Worm (Caenorhabditis elegans): Measurements from ENCODE around the gene Y40C5A.4.

Y40C5A.4 gene

ce11 chrIV:7310842-7311241, 54.1 kb downstream of the Y40C5A.4 start:
- TF ChIP-seq ztf-29 (GFP tag; IDR thresholded peaks at IDR 0.05), result no peak

ce11 chrIV:7310410-7310809, 54.5 kb downstream of the Y40C5A.4 start, which contains the start of gene grl-4:
grl-4 (minus strand) TSS chrIV:7310760.
- TF ChIP-seq ztf-23 (GFP tag; IDR thresholded peaks at IDR 0.05) (no peak), flt-1 (GFP tag; IDR thresholded peaks at IDR 0.05) (no peak), tab-1 (GFP tag; IDR thresholded peaks at IDR 0.05) (no peak), cog-1 (tag; optimal IDR thresholded peaks at IDR 0.05) (no peak), klf-2 (GFP tag; conservative IDR thresholded peaks at IDR 0.05) (no peak), med-1 (GFP tag; optimal IDR thresholded peaks at IDR 0.05; ENCODE audit: insufficient read depth) (no peak), ref-1 (GFP tag; conservative IDR thresholded peaks at IDR 0.05) (no peak), ztf-29 (GFP tag; IDR thresholded peaks at IDR 0.05) (no peak)

ce11 chrIV:7309678-7310077, 55.2 kb downstream of the Y40C5A.4 start:
- TF ChIP-seq tab-1 (GFP tag; IDR thresholded peaks at IDR 0.05) (no peak), T22C8.4 (GFP tag; IDR thresholded peaks at IDR 0.05) (no peak), flt-1 (GFP tag; IDR thresholded peaks at IDR 0.05) (no peak), cog-1 (tag; optimal IDR thresholded peaks at IDR 0.05) (no peak), ztf-29 (GFP tag; IDR thresholded peaks at IDR 0.05) (no peak), ztf-23 (GFP tag; IDR thresholded peaks at IDR 0.05) (no peak), med-1 (GFP tag; optimal IDR thresholded peaks at IDR 0.05; ENCODE audit: insufficient read depth) (no peak), ref-1 (GFP tag; conservative IDR thresholded peaks at IDR 0.05) (no peak), klf-2 (GFP tag; conservative IDR thresholded peaks at IDR 0.05) (no peak)

ce11 chrIV:7308974-7309373, 55.9 kb downstream of the Y40C5A.4 start, which contains the start of gene F42C5.6:
F42C5.6 (minus strand) TSS chrIV:7309074.
- TF ChIP-seq T22C8.4 (GFP tag; IDR thresholded peaks at IDR 0.05) (no peak), ref-1 (GFP tag; conservative IDR thresholded peaks at IDR 0.05) (no peak), flt-1 (GFP tag; IDR thresholded peaks at IDR 0.05) (no peak), klf-2 (GFP tag; conservative IDR thresholded peaks at IDR 0.05) (no peak), tab-1 (GFP tag; IDR thresholded peaks at IDR 0.05) (no peak), med-1 (GFP tag; optimal IDR thresholded peaks at IDR 0.05; ENCODE audit: insufficient read depth) (no peak), ztf-29 (GFP tag; IDR thresholded peaks at IDR 0.05) (no peak), ztf-23 (GFP tag; IDR thresholded peaks at IDR 0.05) (no peak), cog-1 (tag; optimal IDR thresholded peaks at IDR 0.05) (no peak)

- TF ChIP-seq T22C8.4 (GFP tag; IDR thresholded peaks at IDR 0.05) (no peak), med-1 (GFP tag; optimal IDR thresholded peaks at IDR 0.05; ENCODE audit: insufficient read depth) (no peak), tab-1 (GFP tag; IDR thresholded peaks at IDR 0.05) (no peak), ref-1 (GFP tag; conservative IDR thresholded peaks at IDR 0.05) (no peak), cog-1 (tag; optimal IDR thresholded peaks at IDR 0.05) (no peak), klf-2 (GFP tag; conservative IDR thresholded peaks at IDR 0.05) (no peak), ztf-29 (GFP tag; IDR thresholded peaks at IDR 0.05) (no peak), flt-1 (GFP tag; IDR thresholded peaks at IDR 0.05) (no peak), ztf-23 (GFP tag; IDR thresholded peaks at IDR 0.05) (no peak)
Observed at ce11 chrIV:7305325-7305724, 59.6 kb downstream of the Y40C5A.4 start, which contains the start of gene npr-27. npr-27 (plus strand) TSS chrIV:7305625.

ce11 chrIV:7301481-7301880, 63.4 kb downstream of the Y40C5A.4 start:
- no peak for TF ChIP-seq flt-1 (GFP tag; IDR thresholded peaks at IDR 0.05)
- no peak for TF ChIP-seq T22C8.4 (GFP tag; IDR thresholded peaks at IDR 0.05)
- TF ChIP-seq cog-1 (tag; optimal IDR thresholded peaks at IDR 0.05), result no peak
- no peak for TF ChIP-seq klf-2 (GFP tag; conservative IDR thresholded peaks at IDR 0.05)
- TF ChIP-seq ref-1 (GFP tag; conservative IDR thresholded peaks at IDR 0.05), result no peak
- TF ChIP-seq ztf-23 (GFP tag; IDR thresholded peaks at IDR 0.05), result no peak
- TF ChIP-seq ztf-29 (GFP tag; IDR thresholded peaks at IDR 0.05), result no peak
- no peak for TF ChIP-seq med-1 (GFP tag; optimal IDR thresholded peaks at IDR 0.05; ENCODE audit: insufficient read depth)
- TF ChIP-seq tab-1 (GFP tag; IDR thresholded peaks at IDR 0.05), result no peak
